Worm (Caenorhabditis elegans): Measurements from ENCODE around the gene str-67.

- TF ChIP-seq ama-1 (optimal IDR thresholded peaks at IDR 0.05) (no peak), lin-39 (tag; optimal IDR thresholded peaks at IDR 0.05) (no peak)
These were observed 42.9 kb downstream of the str-67 start for ce11 chrV:1021456-1021855.
